Worm (Caenorhabditis elegans) whole organism, L1 larva: ENCODE results near the gene F42G10.1.

Experiments
- C04F5.9 ChIP-seq: sonication (generic microtip); optimal IDR thresholded peaks from 2 replicates; lab custom pipeline; 2016; ENCODE audit warnings: missing genetic modification characterization, missing compliant biosample characterization
- C16A3.4 ChIP-seq: fragments of 150-350 bp; optimal IDR thresholded peaks from 2 replicates; lab custom pipeline; 2014; ENCODE audit warnings: missing biosample characterization, missing genetic modification characterization
- C34B4.2 ChIP-seq: sonication (generic microtip); optimal IDR thresholded peaks from 2 replicates; lab custom pipeline; 2017; ENCODE audit warnings: mild to moderate bottlenecking, missing genetic modification characterization, missing compliant biosample characterization
- aha-1 ChIP-seq: fragments of 150-350 bp; optimal IDR thresholded peaks from 2 replicates; lab custom pipeline; 2014; ENCODE audit warnings: missing biosample characterization, missing genetic modification characterization
- alr-1 ChIP-seq: fragments of 200-800 bp; sonication (Bioruptor generic); optimal IDR thresholded peaks from 2 replicates; lab custom pipeline; 2018; ENCODE audit warnings: borderline replicate concordance, mild to moderate bottlenecking, missing genetic modification characterization, missing compliant biosample characterization
- ama-1 ChIP-seq: fragments of 150-350 bp; optimal IDR thresholded peaks from 2 replicates; lab custom pipeline; 2014
- blmp-1 ChIP-seq: fragments of 150-350 bp; optimal IDR thresholded peaks from 2 replicates; lab custom pipeline; 2014; ENCODE audit warnings: missing biosample characterization, missing genetic modification characterization
- ceh-63 ChIP-seq: fragments of 200-800 bp; sonication (Bioruptor generic); optimal IDR thresholded peaks from 2 replicates; lab custom pipeline; 2018; ENCODE audit warnings: mild to moderate bottlenecking, missing genetic modification characterization, missing compliant biosample characterization
- ceh-82 ChIP-seq, 3 experiments: fragments of 150-350 bp in 1 of 3; sonication (generic microtip) in 2 of 3; optimal IDR thresholded peaks; 2 replicates each; lab custom pipeline; 2014 to 2017; ENCODE audit warnings: missing biosample characterization in 3 of 3, missing genetic modification characterization in 3 of 3
- ceh-90 ChIP-seq: sonication (generic microtip); optimal IDR thresholded peaks from 2 replicates; lab custom pipeline; 2016; ENCODE audit warnings: missing genetic modification characterization, missing compliant biosample characterization
- dpl-1 ChIP-seq, 3 experiments: fragments of 150-350 bp in 2 of 3; sonication (generic microtip) in 1 of 3; optimal IDR thresholded peaks; 2 replicates each; lab custom pipeline; 2014 to 2017; ENCODE audit warnings: missing biosample characterization in 3 of 3, missing genetic modification characterization in 3 of 3, missing genetic modification reagents in 3 of 3
- dsc-1 ChIP-seq: sonication (generic microtip); optimal IDR thresholded peaks from 2 replicates; lab custom pipeline; 2016; ENCODE audit warnings: mild to moderate bottlenecking, missing genetic modification characterization, missing compliant biosample characterization
- egl-27 ChIP-seq, 2 experiments: fragments of 150-350 bp in 1 of 2; sonication (generic microtip); optimal IDR thresholded peaks; 3 replicates each; lab custom pipeline; 2017 to 2018; ENCODE audit warnings: missing biosample characterization in 2 of 2, missing genetic modification characterization in 2 of 2, missing genetic modification reagents in 2 of 2
- elt-2 ChIP-seq: sonication (generic microtip); optimal IDR thresholded peaks from 2 replicates; lab custom pipeline; 2016; ENCODE audit warnings: missing genetic modification characterization, mild to moderate bottlenecking, inconsistent platforms, missing compliant biosample characterization, missing genetic modification reagents
- elt-3 ChIP-seq, 6 experiments: fragments of 150-350 bp in 1 of 6; sonication (generic microtip); optimal IDR thresholded peaks; 2 replicates each; lab custom pipeline; 2017 to 2018; ENCODE audit warnings: missing biosample characterization in 6 of 6, missing genetic modification characterization in 6 of 6, inconsistent platforms in 1 of 6
- ets-5 ChIP-seq: fragments of 200-800 bp; sonication (Bioruptor generic); IDR thresholded peaks from 2 replicates; pipeline ENCODE4 v1.3.6; 2022; ENCODE audit warnings: missing genetic modification characterization, missing compliant biosample characterization
- fkh-8 ChIP-seq: sonication (generic microtip); optimal IDR thresholded peaks from 2 replicates; lab custom pipeline; 2016; ENCODE audit warnings: mild to moderate bottlenecking, missing genetic modification characterization, missing compliant biosample characterization
- fos-1 ChIP-seq: fragments of 150-350 bp; optimal IDR thresholded peaks from 2 replicates; lab custom pipeline; 2014; ENCODE audit warnings: missing biosample characterization, missing genetic modification characterization
- hlh-17 ChIP-seq: fragments of 200-800 bp; sonication (Bioruptor generic); optimal IDR thresholded peaks from 2 replicates; lab custom pipeline; 2018; ENCODE audit warnings: missing genetic modification characterization, mild to moderate bottlenecking, missing compliant biosample characterization, moderate library complexity, borderline replicate concordance
- hlh-4 ChIP-seq: sonication (generic microtip); optimal IDR thresholded peaks from 2 replicates; lab custom pipeline; 2016; ENCODE audit warnings: mild to moderate bottlenecking, missing genetic modification characterization, missing compliant biosample characterization
- irx-1 ChIP-seq: sonication (generic microtip); optimal IDR thresholded peaks from 2 replicates; lab custom pipeline; 2016; ENCODE audit warnings: missing genetic modification characterization, missing compliant biosample characterization
- isw-1 ChIP-seq: fragments of 200-800 bp; sonication (Bioruptor generic); IDR thresholded peaks from 2 replicates; pipeline ENCODE4 v1.3.6; 2022; ENCODE audit warnings: missing genetic modification characterization, missing compliant biosample characterization
- jun-1 ChIP-seq: fragments of 150-350 bp; optimal IDR thresholded peaks from 2 replicates; lab custom pipeline; 2014; ENCODE audit warnings: missing biosample characterization, missing genetic modification reagents, missing genetic modification characterization
- lin-14 ChIP-seq: fragments of 200-800 bp; sonication (Bioruptor generic); optimal IDR thresholded peaks from 2 replicates; lab custom pipeline; 2018; ENCODE audit warnings: mild to moderate bottlenecking, missing genetic modification characterization, moderate library complexity, missing compliant biosample characterization
- lin-15B ChIP-seq: fragments of 150-350 bp; sonication (generic microtip); optimal IDR thresholded peaks from 3 replicates; lab custom pipeline; 2014; ENCODE audit warnings: missing biosample characterization, missing genetic modification characterization
- lin-39 ChIP-seq: fragments of 150-350 bp; optimal IDR thresholded peaks from 2 replicates; lab custom pipeline; 2014; ENCODE audit warnings: missing biosample characterization, missing genetic modification reagents, missing genetic modification characterization
- lir-3 ChIP-seq: sonication (generic microtip); optimal IDR thresholded peaks from 2 replicates; lab custom pipeline; 2016; ENCODE audit warnings: mild to moderate bottlenecking, missing genetic modification characterization, moderate library complexity, missing compliant biosample characterization; ENCODE audit not compliant: poor library complexity
- lsy-2 ChIP-seq, 2 experiments: fragments of 150-350 bp; optimal IDR thresholded peaks; 2 replicates each; lab custom pipeline; 2014; ENCODE audit warnings: missing biosample characterization in 2 of 2, missing genetic modification characterization in 2 of 2
- mab-9 ChIP-seq: fragments of 200-800 bp; sonication (Bioruptor generic); IDR thresholded peaks from 2 replicates; pipeline ENCODE4 v1.3.6; 2022; ENCODE audit warnings: missing genetic modification reagents, missing genetic modification characterization, missing compliant biosample characterization
- mef-2 ChIP-seq: fragments of 150-350 bp; optimal IDR thresholded peaks from 2 replicates; lab custom pipeline; 2014; ENCODE audit warnings: missing biosample characterization, missing genetic modification characterization
- nhr-11 ChIP-seq: fragments of 150-350 bp; optimal IDR thresholded peaks from 2 replicates; lab custom pipeline; 2014; ENCODE audit warnings: missing biosample characterization, missing genetic modification characterization
- nhr-12 ChIP-seq: sonication (generic microtip); optimal IDR thresholded peaks from 2 replicates; lab custom pipeline; 2017; ENCODE audit warnings: missing biosample characterization, missing genetic modification characterization
- nhr-28 ChIP-seq: fragments of 150-350 bp; optimal IDR thresholded peaks from 2 replicates; lab custom pipeline; 2014; ENCODE audit warnings: missing biosample characterization, missing genetic modification characterization
- nhr-71 ChIP-seq: sonication (generic microtip); optimal IDR thresholded peaks from 2 replicates; lab custom pipeline; 2016; ENCODE audit warnings: mild to moderate bottlenecking, missing genetic modification characterization, moderate library complexity, missing compliant biosample characterization
- nhr-76 ChIP-seq: sonication (generic microtip); optimal IDR thresholded peaks from 2 replicates; lab custom pipeline; 2017; ENCODE audit warnings: missing biosample characterization, missing genetic modification characterization
- nhr-77 ChIP-seq: fragments of 150-350 bp; optimal IDR thresholded peaks from 2 replicates; lab custom pipeline; 2014; ENCODE audit warnings: missing biosample characterization, missing genetic modification characterization
- nhr-84 ChIP-seq: sonication (generic microtip); optimal IDR thresholded peaks from 2 replicates; lab custom pipeline; 2017; ENCODE audit warnings: missing biosample characterization, missing genetic modification characterization
- nhr-85 ChIP-seq: sonication (generic microtip); peaks from one replicate; lab custom pipeline; 2016; ENCODE audit warnings: missing genetic modification characterization, inconsistent platforms, missing compliant biosample characterization
- pax-3 ChIP-seq: fragments of 200-800 bp; sonication (Bioruptor generic); optimal IDR thresholded peaks from 2 replicates; lab custom pipeline; 2018; ENCODE audit warnings: mild to moderate bottlenecking, missing genetic modification characterization, moderate library complexity, missing compliant biosample characterization
- snpc-4 ChIP-seq: fragments of 150-350 bp; optimal IDR thresholded peaks from 2 replicates; lab custom pipeline; 2014; ENCODE audit warnings: missing biosample characterization, missing genetic modification characterization
- sox-4 ChIP-seq: sonication (generic microtip); optimal IDR thresholded peaks from 2 replicates; lab custom pipeline; 2016; ENCODE audit warnings: missing genetic modification characterization, missing compliant biosample characterization
- tbx-2 ChIP-seq: sonication (generic microtip); optimal IDR thresholded peaks from 2 replicates; lab custom pipeline; 2016; ENCODE audit warnings: missing genetic modification characterization, missing compliant biosample characterization
- vab-15 ChIP-seq: sonication (generic microtip); optimal IDR thresholded peaks from 2 replicates; lab custom pipeline; 2017; ENCODE audit warnings: missing genotype, mild to moderate bottlenecking, missing genetic modification characterization, missing compliant biosample characterization

Gene F42G10.1

DNA sequence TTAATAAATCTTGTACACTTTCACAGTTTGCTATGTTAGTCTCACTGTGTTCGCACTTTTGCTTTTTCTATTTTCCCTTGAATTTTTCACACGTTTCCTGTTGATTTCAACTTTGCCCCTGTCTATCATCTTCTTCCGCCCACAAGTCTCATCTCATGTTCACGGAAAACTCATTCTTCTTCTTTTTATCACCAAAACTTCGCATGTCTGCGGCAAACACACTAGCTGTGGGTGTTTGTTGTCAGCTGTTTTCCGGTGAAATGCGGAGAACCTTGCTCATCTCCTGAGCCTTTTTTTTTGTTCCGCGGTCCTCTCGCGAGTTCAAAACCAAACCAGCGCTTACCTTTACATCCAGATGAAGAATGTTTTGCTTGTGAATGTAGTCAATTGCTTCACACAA lies 46.5 kb upstream of the F42G10.1 start (continued):
- no peak for TF ChIP-seq C04F5.9 (tag; lab: Kevin White, UChicago)
- no peak for TF ChIP-seq elt-3 (tag; optimal IDR thresholded peaks at IDR 0.05; lab: Kevin White, UChicago)
- peak; percentile 36 for TF ChIP-seq blmp-1 (tag; lab: Kevin White, UChicago)
- TF ChIP-seq nhr-12 (tag; lab: Kevin White, UChicago), result no peak
- no peak for TF ChIP-seq lin-39 (tag; lab: Kevin White, UChicago)
- TF ChIP-seq isw-1 (GFP tag; lab: Robert Waterston, UW), result no peak
- TF ChIP-seq mab-9 (GFP tag; lab: Robert Waterston, UW), result no peak
- no peak for TF ChIP-seq aha-1
- TF ChIP-seq C16A3.4 (tag; lab: Kevin White, UChicago), result no peak
- TF ChIP-seq nhr-84 (tag; lab: Kevin White, UChicago), result no peak
- TF ChIP-seq ceh-63, result no peak
- no peak for TF ChIP-seq nhr-85 (tag; lab: Kevin White, UChicago)
- no peak for TF ChIP-seq nhr-28 (tag; lab: Kevin White, UChicago)
- TF ChIP-seq hlh-4 (tag; lab: Kevin White, UChicago), result no peak
- TF ChIP-seq nhr-71 (tag; lab: Kevin White, UChicago), result peak; percentile 38

DNA sequence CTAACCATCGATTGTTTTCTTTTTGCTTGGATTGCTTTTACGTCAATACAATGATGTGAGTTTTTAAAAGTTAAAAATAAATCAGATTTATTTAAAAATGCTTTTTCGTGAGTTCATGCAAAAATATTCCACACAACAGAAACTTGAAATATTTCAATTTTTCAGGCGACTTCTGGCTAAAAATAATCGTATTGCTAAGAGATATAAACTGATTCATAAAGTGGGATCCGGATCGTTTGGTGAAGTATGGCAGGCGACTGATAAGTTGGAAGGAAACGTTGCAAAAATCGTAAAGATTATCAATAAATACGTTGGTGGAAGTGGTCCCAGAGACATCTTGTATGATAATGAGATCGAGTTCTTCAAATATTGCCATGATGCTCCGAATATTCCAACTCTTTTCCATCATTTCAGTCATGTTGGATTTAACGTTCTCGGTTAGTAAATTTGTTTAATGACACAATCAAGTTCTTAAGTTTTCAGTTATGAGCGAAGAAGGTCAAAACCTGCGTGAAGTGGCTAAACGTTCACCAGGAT lies 38.6 kb upstream of the F42G10.1 start, which contains the start of gene ZC373.3:
Gene ZC373.3 (plus strand): TSS at position 51 of the 537 bp plus-strand sequence.
- TF ChIP-seq lir-3, result no peak
- TF ChIP-seq nhr-77 (tag; lab: Kevin White, UChicago), result no peak
- TF ChIP-seq isw-1 (GFP tag; lab: Robert Waterston, UW), result no peak
- TF ChIP-seq jun-1 (tag; lab: Kevin White, UChicago), result no peak
- TF ChIP-seq alr-1 (tag; lab: Kevin White, UChicago), result no peak
- no peak for TF ChIP-seq lin-14

DNA sequence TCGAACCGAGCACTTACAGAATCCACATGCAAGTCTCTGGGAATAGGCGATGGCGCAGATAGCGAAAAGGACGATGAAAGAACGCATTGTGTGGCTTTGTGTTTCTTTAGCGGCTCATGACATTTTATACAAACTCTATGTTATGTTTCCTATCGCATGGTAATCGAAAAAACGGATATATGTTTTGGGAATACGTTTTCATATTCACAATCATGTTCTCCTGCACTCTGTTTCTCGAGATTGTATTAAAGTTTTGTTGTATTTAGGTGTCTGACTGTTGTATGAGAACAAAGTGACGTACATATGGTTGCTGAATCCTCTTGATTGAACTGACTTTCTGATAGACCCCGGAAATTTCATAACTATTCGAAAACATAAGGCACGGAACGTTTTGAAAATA lies 36.4 kb upstream of the F42G10.1 start, which contains the start of gene ZC373.2:
Gene ZC373.2 (minus strand): TSS at position 101 of the 400 bp plus-strand sequence.
- TF ChIP-seq elt-3 (tag; optimal IDR thresholded peaks at IDR 0.05; lab: Kevin White, UChicago) (no peak), dsc-1 (tag; lab: Kevin White, UChicago) (no peak), blmp-1 (tag; lab: Kevin White, UChicago) (no peak), C04F5.9 (tag; lab: Kevin White, UChicago) (no peak), fos-1 (tag; lab: Kevin White, UChicago) (no peak), ceh-90 (tag; lab: Kevin White, UChicago) (no peak), nhr-11 (tag; lab: Kevin White, UChicago) (no peak), nhr-12 (tag; lab: Kevin White, UChicago) (no peak), vab-15 (tag; lab: Kevin White, UChicago) (no peak), lin-14 (no peak), ceh-63 (no peak), egl-27 (tag; optimal IDR thresholded peaks at IDR 0.05; lab: Kevin White, UChicago) (no peak), ets-5 (GFP tag; lab: Robert Waterston, UW) (no peak), sox-4 (tag; lab: Kevin White, UChicago) (no peak), ama-1 (lab: Kevin White, UChicago) (no peak), snpc-4 (tag; lab: Kevin White, UChicago) (no peak)

- no peak for TF ChIP-seq lir-3
- TF ChIP-seq ets-5 (GFP tag; lab: Robert Waterston, UW), result no peak
- no peak for TF ChIP-seq lsy-2 (tag; optimal IDR thresholded peaks at IDR 0.05; lab: Kevin White, UChicago)
- TF ChIP-seq snpc-4 (tag; lab: Kevin White, UChicago), result no peak
- TF ChIP-seq elt-3 (tag; optimal IDR thresholded peaks at IDR 0.05; lab: Kevin White, UChicago), result peak in 3 of 6 experiments; percentile 14 to 34 (median 27)
- TF ChIP-seq nhr-76 (tag; lab: Kevin White, UChicago), result no peak
- no peak for TF ChIP-seq mef-2 (tag; lab: Kevin White, UChicago)
- TF ChIP-seq ceh-82 (tag; optimal IDR thresholded peaks at IDR 0.05; lab: Kevin White, UChicago), result no peak
- TF ChIP-seq pax-3 (tag; lab: Kevin White, UChicago), result no peak
- no peak for TF ChIP-seq tbx-2 (tag; lab: Kevin White, UChicago)
- no peak for TF ChIP-seq fkh-8 (tag; lab: Kevin White, UChicago)
- TF ChIP-seq dpl-1 (GFP tag; optimal IDR thresholded peaks at IDR 0.05; lab: Kevin White, UChicago), result no peak
- no peak for TF ChIP-seq jun-1 (tag; lab: Kevin White, UChicago)
- TF ChIP-seq sox-4 (tag; lab: Kevin White, UChicago), result no peak
- TF ChIP-seq lin-15B (tag; lab: Kevin White, UChicago), result no peak
- TF ChIP-seq C34B4.2 (tag; lab: Kevin White, UChicago), result no peak
- peak; percentile 13 for TF ChIP-seq blmp-1 (tag; lab: Kevin White, UChicago)
- peak; percentile 78 for TF ChIP-seq elt-2 (tag; lab: Kevin White, UChicago)
- no peak for TF ChIP-seq ceh-63
- no peak for TF ChIP-seq hlh-17 (GFP tag; lab: Kevin White, UChicago)
- no peak for TF ChIP-seq irx-1
Measured at ce11 chrX:10054410-10054800, 32.4 kb upstream of the F42G10.1 start.
